Worm (Caenorhabditis elegans): Measurements from ENCODE around the gene col-158.

col-158 gene

ce11 chrV:11823125-11823833 is 6.1 kb upstream of the col-158 start:
- peak; percentile 36 for TF ChIP-seq nfya-1 (tag; optimal IDR thresholded peaks at IDR 0.05)
- peak; percentile 39 for TF ChIP-seq elt-2 (tag; optimal IDR thresholded peaks at IDR 0.05)

ce11 chrV:11823978-11824377 is 5.4 kb upstream of the col-158 start:
- peak; percentile 11 for TF ChIP-seq hlh-30 (tag; optimal IDR thresholded peaks at IDR 0.05; ENCODE audit: insufficient read depth)
- no peak for TF ChIP-seq dve-1 (tag; optimal IDR thresholded peaks at IDR 0.05)
- no peak for TF ChIP-seq ztf-16 (tag; optimal IDR thresholded peaks at IDR 0.05)
- TF ChIP-seq unc-86 (tag; optimal IDR thresholded peaks at IDR 0.05): no peak
- no peak for TF ChIP-seq zip-5 (tag; optimal IDR thresholded peaks at IDR 0.05)
- TF ChIP-seq elt-4 (tag; optimal IDR thresholded peaks at IDR 0.05): no peak
- TF ChIP-seq C38D4.7 (GFP tag; optimal IDR thresholded peaks at IDR 0.05): no peak
- no peak for TF ChIP-seq sox-4 (tag; optimal IDR thresholded peaks at IDR 0.05)
- TF ChIP-seq ceh-14 (tag; optimal IDR thresholded peaks at IDR 0.05): no peak
- TF ChIP-seq ttx-3 (tag; optimal IDR thresholded peaks at IDR 0.05): no peak
- TF ChIP-seq eyg-1 (tag; optimal IDR thresholded peaks at IDR 0.05): no peak
- peak; percentile 33 for TF ChIP-seq unc-55 (GFP tag; optimal IDR thresholded peaks at IDR 0.05)
- TF ChIP-seq rnt-1 (tag; optimal IDR thresholded peaks at IDR 0.05): no peak
- peak; percentile 54 for TF ChIP-seq ceh-18 (tag; optimal IDR thresholded peaks at IDR 0.05)
- no peak for TF ChIP-seq ceh-48 (tag; optimal IDR thresholded peaks at IDR 0.05)
- TF ChIP-seq ref-2 (tag; optimal IDR thresholded peaks at IDR 0.05): no peak
- TF ChIP-seq mec-3 (tag; optimal IDR thresholded peaks at IDR 0.05; ENCODE audit: borderline replicate concordance): no peak
- TF ChIP-seq npax-4 (tag; optimal IDR thresholded peaks at IDR 0.05): no peak

DNA sequence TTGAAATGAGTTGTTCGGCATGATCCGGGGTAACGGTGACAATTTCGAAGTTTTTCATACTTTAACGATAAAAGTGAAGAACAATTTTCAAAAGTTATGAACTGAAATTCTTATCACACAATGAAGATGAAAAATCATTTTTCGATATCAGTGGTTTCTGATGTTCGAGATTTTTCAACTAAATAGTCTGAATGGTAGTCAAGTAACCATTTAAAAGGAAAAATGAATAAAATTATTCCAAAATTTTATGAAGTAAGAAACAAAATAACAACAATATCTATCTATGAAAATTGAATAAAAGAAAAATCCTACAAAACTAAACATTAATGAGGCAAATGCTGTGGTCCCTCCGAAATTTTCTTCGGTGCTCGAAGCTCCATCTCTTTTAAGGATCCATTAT is 3.7 kb upstream of the col-158 start, which contains the start of gene D2023.4:
TSS of gene D2023.4 (minus strand) at position 101 of the 400 bp plus-strand sequence.
- TF ChIP-seq ceh-45 (GFP tag; IDR thresholded peaks at IDR 0.05) (no peak), ceh-6 (GFP tag; optimal IDR thresholded peaks at IDR 0.05) (no peak), fkh-10 (GFP tag; optimal IDR thresholded peaks at IDR 0.05) (no peak), ceh-22 (tag; optimal IDR thresholded peaks at IDR 0.05) (no peak), ceh-31 (tag; optimal IDR thresholded peaks at IDR 0.05) (no peak), tbx-7 (tag; optimal IDR thresholded peaks at IDR 0.05) (no peak), dmd-4 (tag; optimal IDR thresholded peaks at IDR 0.05; ENCODE audit: borderline replicate concordance) (no peak), syd-9 (tag; optimal IDR thresholded peaks at IDR 0.05) (no peak), ceh-18 (tag; optimal IDR thresholded peaks at IDR 0.05) (no peak), ama-1 (optimal IDR thresholded peaks at IDR 0.05) (no peak), mec-3 (tag; optimal IDR thresholded peaks at IDR 0.05; ENCODE audit: borderline replicate concordance) (no peak), ceh-2 (tag; optimal IDR thresholded peaks at IDR 0.05) (no peak), ceh-9 (tag; optimal IDR thresholded peaks at IDR 0.05) (no peak), pag-3 (tag; optimal IDR thresholded peaks at IDR 0.05; ENCODE audit: borderline replicate concordance) (no peak), ztf-16 (tag; optimal IDR thresholded peaks at IDR 0.05) (no peak), elt-4 (tag; optimal IDR thresholded peaks at IDR 0.05) (no peak), zip-5 (tag; optimal IDR thresholded peaks at IDR 0.05) (no peak), ceh-14 (tag; optimal IDR thresholded peaks at IDR 0.05) (no peak), pros-1 (tag; optimal IDR thresholded peaks at IDR 0.05) (no peak)

ce11 chrV:11826967-11827366 is 2.4 kb upstream of the col-158 start, which contains the start of the genes mpst-1 and D2023.6:
Gene mpst-1, minus strand, starts transcription at chrV:11827067.
Gene D2023.6, plus strand, starts transcription at chrV:11827354.
- TF ChIP-seq ceh-19 (GFP tag; optimal IDR thresholded peaks at IDR 0.05) (no peak), rnt-1 (tag; optimal IDR thresholded peaks at IDR 0.05) (no peak), K02D7.2 (tag; optimal IDR thresholded peaks at IDR 0.05) (no peak), ceh-2 (tag; optimal IDR thresholded peaks at IDR 0.05) (no peak), unc-42 (tag; optimal IDR thresholded peaks at IDR 0.05) (no peak), hlh-8 (tag; optimal IDR thresholded peaks at IDR 0.05) (no peak), sox-2 (GFP tag; IDR thresholded peaks at IDR 0.05) (no peak), nhr-11 (tag; optimal IDR thresholded peaks at IDR 0.05) (no peak), ahr-1 (tag; optimal IDR thresholded peaks at IDR 0.05) (no peak), C38D4.7 (GFP tag; optimal IDR thresholded peaks at IDR 0.05) (no peak), madf-2 (tag; optimal IDR thresholded peaks at IDR 0.05) (no peak), T23F11.4 (GFP tag; optimal IDR thresholded peaks at IDR 0.05) (no peak)

Measured in whole organism, late embryonic.